Fruit fly (Drosophila melanogaster): ENCODE measurements around the gene Atg1.
A peak's percentile ranks its signal among the peaks of the same experiment; 100 is the strongest.

Gene Atg1

dm6 chr3L:12831290-12831952 lies 26.5 kb upstream of the Atg1 start (continued):
- TF ChIP-seq CG11093 (GFP tag; IDR thresholded peaks at IDR 0.05) (0 out of 3 replicates have a peak, but pooled peaks have one; percentile 23), CG2678 (tag; optimal IDR thresholded peaks at IDR 0.05) (peak; percentile 66), fu2 (GFP tag; optimal IDR thresholded peaks at IDR 0.05) (peak; percentile 56), sens-2 (GFP tag; IDR thresholded peaks at IDR 0.05) (peak; percentile 8; the same call in 1 of the 2 replicates), jing (GFP tag; optimal IDR thresholded peaks at IDR 0.05) (peak; percentile 8), MTF-1 (GFP tag; optimal IDR thresholded peaks at IDR 0.05; ENCODE audit: borderline replicate concordance) (no peak), CG2202 (tag; optimal IDR thresholded peaks at IDR 0.05) (no peak), Usf (GFP tag; optimal IDR thresholded peaks at IDR 0.05) (no peak), H15 (GFP tag; IDR thresholded peaks at IDR 0.05) (0 out of 3 replicates have a peak, but pooled peaks have one; percentile 42)

DNA sequence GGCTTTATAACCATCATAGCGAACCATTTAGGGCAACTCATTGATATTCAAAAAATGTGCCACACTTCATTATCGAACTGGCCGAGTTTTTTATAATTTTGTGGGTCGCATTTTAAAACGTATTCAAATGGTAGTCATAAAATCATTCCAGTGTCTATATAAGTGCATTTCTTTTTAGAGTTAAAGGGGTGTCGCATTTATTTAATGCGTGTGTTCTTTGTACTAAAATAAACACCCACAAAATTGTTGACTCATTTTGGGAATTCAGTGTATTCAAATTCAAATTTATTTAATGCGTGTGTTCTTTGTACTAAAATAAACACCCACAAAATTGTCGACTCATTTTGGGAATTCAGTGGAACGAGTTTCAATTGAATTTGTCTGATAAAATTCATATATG lies 25.5 kb upstream of the Atg1 start:
- TF ChIP-seq Oli (tag; optimal IDR thresholded peaks at IDR 0.05) (peak; percentile 2), CG10959 (GFP tag; IDR thresholded peaks at IDR 0.05) (no peak), CG7357 (GFP tag; IDR thresholded peaks at IDR 0.05) (no peak), PHDP (tag; optimal IDR thresholded peaks at IDR 0.05) (peak; percentile 48), Xrp1 (GFP tag; IDR thresholded peaks at IDR 0.05) (peak; percentile 51; the same call in 1 of the 2 replicates), Ptx1 (GFP tag; IDR thresholded peaks at IDR 0.05) (no peak), hb (GFP tag; IDR thresholded peaks at IDR 0.05; ENCODE audit: partially characterized antibody) (no peak), CG4854 (GFP tag; optimal IDR thresholded peaks at IDR 0.05) (no peak), Nf-YB (GFP tag; optimal IDR thresholded peaks at IDR 0.05) (peak; percentile 1), CG10209 (GFP tag; optimal IDR thresholded peaks at IDR 0.05) (peak; percentile 17), CG12769 (tag; optimal IDR thresholded peaks at IDR 0.05) (peak; percentile 16), jigr1 (GFP tag; IDR thresholded peaks at IDR 0.05) (no peak), maf-S (GFP tag; optimal IDR thresholded peaks at IDR 0.05) (no peak), CG9609 (GFP tag; optimal IDR thresholded peaks at IDR 0.05) (no peak), nom (GFP tag; optimal IDR thresholded peaks at IDR 0.05) (no peak), CG6791 (GFP tag; IDR thresholded peaks at IDR 0.05; ENCODE audit: partially characterized antibody) (no peak), sd (tag; optimal IDR thresholded peaks at IDR 0.05) (peak; percentile 72), CG1529 (GFP tag; optimal IDR thresholded peaks at IDR 0.05) (peak; percentile 9), CG12391 (tag; optimal IDR thresholded peaks at IDR 0.05) (peak; percentile 4), fd96Cb (tag; optimal IDR thresholded peaks at IDR 0.05) (no peak), gcm (GFP tag; optimal IDR thresholded peaks at IDR 0.05) (no peak), Dp (GFP tag; optimal IDR thresholded peaks at IDR 0.05) (no peak), CG8478 (optimal IDR thresholded peaks at IDR 0.05) (no peak), ind (GFP tag; optimal IDR thresholded peaks at IDR 0.05) (no peak), CG30431 (GFP tag; optimal IDR thresholded peaks at IDR 0.05) (no peak), Med (GFP tag) (peak; percentile 68), CG2875 (GFP tag; optimal IDR thresholded peaks at IDR 0.05) (peak; percentile 10), odd (GFP tag; optimal IDR thresholded peaks at IDR 0.05) (peak; percentile 18), CG17328 (GFP tag; IDR thresholded peaks at IDR 0.05) (0 out of 2 replicates have a peak, but pooled peaks have one; percentile 16), ap (GFP tag; IDR thresholded peaks at IDR 0.05) (no peak), CG15269 (tag; optimal IDR thresholded peaks at IDR 0.05) (peak; percentile 21), twi (tag; optimal IDR thresholded peaks at IDR 0.05) (no peak), fd3F (GFP tag; optimal IDR thresholded peaks at IDR 0.05) (peak; percentile 4), CG1233 (GFP tag; optimal IDR thresholded peaks at IDR 0.05) (peak; percentile 17), CG15601 (tag; optimal IDR thresholded peaks at IDR 0.05) (peak; percentile 26), gem (tag; optimal IDR thresholded peaks at IDR 0.05) (no peak), CG8290 (GFP tag; optimal IDR thresholded peaks at IDR 0.05) (no peak), CG8290 (tag; optimal IDR thresholded peaks at IDR 0.05) (peak in 1 of 2 experiments; percentile 45), E2f1 (GFP tag; IDR thresholded peaks at IDR 0.05) (no peak), CG2202 (tag; optimal IDR thresholded peaks at IDR 0.05) (peak; percentile 4), vvl (GFP tag; IDR thresholded peaks at IDR 0.05) (peak; percentile 52; the same call in 1 of the 2 replicates)

All from whole organism, embryonic.